Worm (Caenorhabditis elegans) whole organism, young adult: Measurements from ENCODE around the gene R03E9.2.

Experiments
- B0035.1 ChIP-seq: sonication (generic microtip); optimal IDR thresholded peaks from 2 replicates; lab custom pipeline; 2016; ENCODE audit warnings: missing genetic modification characterization, mild to moderate bottlenecking, missing compliant biosample characterization, missing genotype, missing genetic modification reagents
- B0261.1 ChIP-seq: sonication (generic microtip); optimal IDR thresholded peaks from 2 replicates; lab custom pipeline; 2016; ENCODE audit warnings: mild to moderate bottlenecking, missing genetic modification characterization, moderate library complexity, missing compliant biosample characterization
- C06A6.2 ChIP-seq: fragments of 200-800 bp; sonication (Bioruptor generic); conservative IDR thresholded peaks from 2 replicates; pipeline ENCODE4 v1.3.6; 2022; ENCODE audit warnings: missing genetic modification characterization, missing compliant biosample characterization
- F33H1.4 ChIP-seq: fragments of 200-800 bp; sonication (Bioruptor generic); IDR thresholded peaks from 2 replicates; pipeline ENCODE4 v1.3.6; 2022; ENCODE audit warnings: missing genetic modification reagents, missing genetic modification characterization, missing compliant biosample characterization
- F39B2.1 ChIP-seq: fragments of 200-800 bp; sonication (Bioruptor generic); IDR thresholded peaks from 2 replicates; pipeline ENCODE4 v1.3.6; 2022; ENCODE audit warnings: missing genetic modification reagents, missing genetic modification characterization, missing compliant biosample characterization
- F52B5.7 ChIP-seq: sonication (generic microtip); optimal IDR thresholded peaks from 2 replicates; lab custom pipeline; 2016; ENCODE audit warnings: mild to moderate bottlenecking, missing genetic modification characterization, missing compliant biosample characterization
- F57A8.1 ChIP-seq: fragments of 200-800 bp; sonication (Bioruptor generic); optimal IDR thresholded peaks from 2 replicates; lab custom pipeline; 2018; ENCODE audit warnings: mild to moderate bottlenecking, missing genetic modification characterization, moderate library complexity, missing compliant biosample characterization
- K12H6.12 ChIP-seq: fragments of 200-800 bp; sonication (Bioruptor generic); optimal IDR thresholded peaks from 2 replicates; lab custom pipeline; 2018; ENCODE audit warnings: mild to moderate bottlenecking, missing genetic modification characterization, missing compliant biosample characterization
- T26A5.8 ChIP-seq: sonication (generic microtip); optimal IDR thresholded peaks from 2 replicates; lab custom pipeline; 2016; ENCODE audit warnings: missing genetic modification characterization, missing compliant biosample characterization
- aptf-2 ChIP-seq: fragments of 200-800 bp; sonication (Bioruptor generic); conservative IDR thresholded peaks from 2 replicates; pipeline ENCODE4 v1.3.6; 2022; ENCODE audit warnings: missing genetic modification reagents, missing genetic modification characterization, missing compliant biosample characterization
- aptf-3 ChIP-seq: fragments of 200-800 bp; sonication (Bioruptor generic); IDR thresholded peaks from 2 replicates; pipeline ENCODE4 v1.3.6; 2022; ENCODE audit warnings: missing genetic modification characterization, missing compliant biosample characterization
- attf-5 ChIP-seq: fragments of 200-800 bp; sonication (Bioruptor generic); optimal IDR thresholded peaks from 2 replicates; lab custom pipeline; 2018; ENCODE audit warnings: mild to moderate bottlenecking, missing genetic modification characterization, missing compliant biosample characterization
- ccch-3 ChIP-seq: fragments of 200-800 bp; sonication (Bioruptor generic); optimal IDR thresholded peaks from 2 replicates; lab custom pipeline; 2018; ENCODE audit warnings: mild to moderate bottlenecking, missing genetic modification characterization, missing compliant biosample characterization
- cebp-1 ChIP-seq, 2 experiments: fragments of 200-800 bp in 1 of 2; sonication (Bioruptor generic) in 1 of 2; sonication (generic microtip) in 1 of 2; IDR thresholded peaks in 1 of 2; optimal IDR thresholded peaks in 1 of 2; 2 replicates each; pipeline versions ENCODE4 v1.3.6 to Lab custom; 2017 to 2022; ENCODE audit warnings: missing compliant biosample characterization in 2 of 2, missing genetic modification characterization in 2 of 2, mild to moderate bottlenecking in 1 of 2, missing genetic modification reagents in 1 of 2, moderate library complexity in 1 of 2
- ceh-91 ChIP-seq: fragments of 200-800 bp; sonication (Bioruptor generic); IDR thresholded peaks from 2 replicates; pipeline ENCODE4 v1.3.6; 2022; ENCODE audit warnings: missing genetic modification reagents, missing genetic modification characterization, missing compliant biosample characterization
- die-1 ChIP-seq: sonication (generic microtip); optimal IDR thresholded peaks from 2 replicates; lab custom pipeline; 2016; ENCODE audit warnings: missing genotype, mild to moderate bottlenecking, missing genetic modification characterization, missing compliant biosample characterization
- egl-18 ChIP-seq: fragments of 200-800 bp; sonication (Bioruptor generic); IDR thresholded peaks from 2 replicates; pipeline ENCODE4 v1.3.6; 2022; ENCODE audit warnings: missing genetic modification reagents, missing genetic modification characterization, missing compliant biosample characterization
- egl-44 ChIP-seq: fragments of 200-800 bp; sonication (Bioruptor generic); IDR thresholded peaks from 2 replicates; pipeline ENCODE4 v1.3.6; 2022; ENCODE audit warnings: missing genetic modification reagents, missing genetic modification characterization, missing compliant biosample characterization
- egrh-3 ChIP-seq: fragments of 200-800 bp; sonication (Bioruptor generic); IDR thresholded peaks from 2 replicates; pipeline ENCODE4 v1.3.6; 2022; ENCODE audit warnings: missing genetic modification reagents, missing genetic modification characterization, missing compliant biosample characterization
- ekl-4 ChIP-seq: fragments of 200-800 bp; sonication (Bioruptor generic); IDR thresholded peaks from 2 replicates; pipeline ENCODE4 v1.3.6; 2022; ENCODE audit warnings: missing genetic modification reagents, missing genetic modification characterization, missing compliant biosample characterization
- ets-4 ChIP-seq: fragments of 200-800 bp; sonication (Bioruptor generic); optimal IDR thresholded peaks from 2 replicates; lab custom pipeline; 2018; ENCODE audit warnings: mild to moderate bottlenecking, missing genetic modification characterization, missing compliant biosample characterization
- hlh-12 ChIP-seq: sonication (generic microtip); optimal IDR thresholded peaks from 2 replicates; lab custom pipeline; 2016; ENCODE audit warnings: missing genetic modification characterization, missing compliant biosample characterization
- hmg-20 ChIP-seq: fragments of 200-800 bp; sonication (Bioruptor generic); IDR thresholded peaks from 2 replicates; pipeline ENCODE4 v1.3.6; 2022; ENCODE audit warnings: missing genetic modification reagents, missing genetic modification characterization, missing compliant biosample characterization
- hrde-1 ChIP-seq: sonication (generic microtip); optimal IDR thresholded peaks from 2 replicates; lab custom pipeline; 2016; ENCODE audit warnings: missing genetic modification characterization, mild to moderate bottlenecking, missing compliant biosample characterization, moderate library complexity, missing genotype, missing genetic modification reagents, borderline replicate concordance
- hsf-1 ChIP-seq: fragments of 200-800 bp; sonication (Bioruptor generic); IDR thresholded peaks from 2 replicates; pipeline ENCODE4 v1.3.6; 2022; ENCODE audit warnings: missing genetic modification reagents, missing genetic modification characterization, missing compliant biosample characterization
- lin-26 ChIP-seq: fragments of 200-800 bp; sonication (Bioruptor generic); IDR thresholded peaks from 2 replicates; pipeline ENCODE4 v1.3.6; 2022; ENCODE audit warnings: missing genetic modification reagents, missing genetic modification characterization, missing compliant biosample characterization
- lin-40 ChIP-seq: sonication (generic microtip); optimal IDR thresholded peaks from 2 replicates; lab custom pipeline; 2016; ENCODE audit warnings: missing genetic modification characterization, mild to moderate bottlenecking, missing compliant biosample characterization, missing genotype, missing genetic modification reagents
- lin-54 ChIP-seq: fragments of 200-800 bp; sonication (Bioruptor generic); optimal IDR thresholded peaks from 2 replicates; lab custom pipeline; 2018; ENCODE audit warnings: mild to moderate bottlenecking, missing genetic modification characterization, missing compliant biosample characterization
- lsy-27 ChIP-seq: sonication (generic microtip); optimal IDR thresholded peaks from 2 replicates; lab custom pipeline; 2017; ENCODE audit warnings: missing genetic modification characterization, mild to moderate bottlenecking, missing compliant biosample characterization, antibody characterized with exemption, missing genotype, borderline replicate concordance; ENCODE audit not compliant: insufficient read depth
- madf-8 ChIP-seq: fragments of 200-800 bp; sonication (Bioruptor generic); conservative IDR thresholded peaks from 2 replicates; pipeline ENCODE4 v1.3.6; 2022; ENCODE audit warnings: missing genetic modification reagents, missing genetic modification characterization, missing compliant biosample characterization
- mxl-1 ChIP-seq: sonication (generic microtip); optimal IDR thresholded peaks from 2 replicates; lab custom pipeline; 2016; ENCODE audit warnings: missing genetic modification characterization, missing compliant biosample characterization
- nfya-1 ChIP-seq: sonication (generic microtip); optimal IDR thresholded peaks from 2 replicates; lab custom pipeline; 2017; ENCODE audit warnings: antibody characterized with exemption, missing compliant biosample characterization, missing genetic modification characterization, borderline replicate concordance; ENCODE audit not compliant: insufficient read depth
- nhr-179 ChIP-seq: sonication (generic microtip); optimal IDR thresholded peaks from 2 replicates; lab custom pipeline; 2016; ENCODE audit warnings: mild to moderate bottlenecking, missing genetic modification characterization, missing compliant biosample characterization
- nhr-27 ChIP-seq: fragments of 200-800 bp; sonication (Bioruptor generic); optimal IDR thresholded peaks from 2 replicates; lab custom pipeline; 2018; ENCODE audit warnings: mild to moderate bottlenecking, missing genetic modification characterization, moderate library complexity, missing compliant biosample characterization
- rcor-1 ChIP-seq: fragments of 200-800 bp; sonication (Bioruptor generic); IDR thresholded peaks from 2 replicates; pipeline ENCODE4 v1.3.6; 2022; ENCODE audit warnings: missing genetic modification reagents, missing genetic modification characterization, missing compliant biosample characterization
- rpc-1 ChIP-seq, 2 experiments: fragments of 150-350 bp in 1 of 2; sonication (generic microtip) in 1 of 2; optimal IDR thresholded peaks; 2 replicates each; lab custom pipeline; 2014 to 2018; ENCODE audit warnings: missing biosample characterization in 1 of 2, missing genetic modification characterization in 1 of 2, missing genetic modification reagents in 1 of 2, missing genotype in 1 of 2
- sdz-38 ChIP-seq: sonication (generic microtip); optimal IDR thresholded peaks from 2 replicates; lab custom pipeline; 2016; ENCODE audit warnings: missing genotype, missing genetic modification characterization, missing compliant biosample characterization
- sea-2 ChIP-seq: fragments of 200-800 bp; sonication (Bioruptor generic); IDR thresholded peaks from 2 replicates; pipeline ENCODE4 v1.3.6; 2022; ENCODE audit warnings: missing genetic modification characterization, missing compliant biosample characterization
- sptf-2 ChIP-seq: fragments of 200-800 bp; sonication (Bioruptor generic); optimal IDR thresholded peaks from 2 replicates; lab custom pipeline; 2018; ENCODE audit warnings: mild to moderate bottlenecking, missing genetic modification characterization, missing compliant biosample characterization
- tbx-9 ChIP-seq: sonication (generic microtip); optimal IDR thresholded peaks from 2 replicates; lab custom pipeline; 2016; ENCODE audit warnings: borderline replicate concordance, missing genetic modification characterization, inconsistent platforms, missing compliant biosample characterization
- unc-130 ChIP-seq: sonication (generic microtip); optimal IDR thresholded peaks from 2 replicates; lab custom pipeline; 2016; ENCODE audit warnings: missing genetic modification reagents, missing genetic modification characterization, missing compliant biosample characterization
- xnd-1 ChIP-seq: sonication (generic microtip); optimal IDR thresholded peaks from 2 replicates; lab custom pipeline; 2016; ENCODE audit warnings: missing genotype, missing genetic modification reagents, missing genetic modification characterization, missing compliant biosample characterization
- zfh-2 ChIP-seq: fragments of 200-800 bp; sonication (Bioruptor generic); conservative IDR thresholded peaks from 2 replicates; pipeline ENCODE4 v1.3.6; 2022; ENCODE audit warnings: missing genetic modification reagents, missing genetic modification characterization, missing compliant biosample characterization
- zim-3 ChIP-seq: sonication (generic microtip); optimal IDR thresholded peaks from 2 replicates; lab custom pipeline; 2017; ENCODE audit warnings: mild to moderate bottlenecking, missing genetic modification characterization, moderate library complexity, missing compliant biosample characterization
- ztf-18 ChIP-seq: sonication (generic microtip); optimal IDR thresholded peaks from 2 replicates; lab custom pipeline; 2016; ENCODE audit warnings: missing genotype, mild to moderate bottlenecking, missing genetic modification characterization, missing compliant biosample characterization
- ztf-26 ChIP-seq: sonication (generic microtip); optimal IDR thresholded peaks from 2 replicates; lab custom pipeline; 2017; ENCODE audit warnings: missing genetic modification characterization, missing compliant biosample characterization
- ztf-3 ChIP-seq: fragments of 200-800 bp; sonication (Bioruptor generic); optimal IDR thresholded peaks from 2 replicates; lab custom pipeline; 2018; ENCODE audit warnings: mild to moderate bottlenecking, missing genetic modification characterization, missing compliant biosample characterization
- ztf-6 ChIP-seq: fragments of 200-800 bp; sonication (Bioruptor generic); IDR thresholded peaks from 2 replicates; pipeline ENCODE4 v1.3.6; 2022; ENCODE audit warnings: missing genetic modification reagents, missing genetic modification characterization, missing compliant biosample characterization

Gene R03E9.2

DNA sequence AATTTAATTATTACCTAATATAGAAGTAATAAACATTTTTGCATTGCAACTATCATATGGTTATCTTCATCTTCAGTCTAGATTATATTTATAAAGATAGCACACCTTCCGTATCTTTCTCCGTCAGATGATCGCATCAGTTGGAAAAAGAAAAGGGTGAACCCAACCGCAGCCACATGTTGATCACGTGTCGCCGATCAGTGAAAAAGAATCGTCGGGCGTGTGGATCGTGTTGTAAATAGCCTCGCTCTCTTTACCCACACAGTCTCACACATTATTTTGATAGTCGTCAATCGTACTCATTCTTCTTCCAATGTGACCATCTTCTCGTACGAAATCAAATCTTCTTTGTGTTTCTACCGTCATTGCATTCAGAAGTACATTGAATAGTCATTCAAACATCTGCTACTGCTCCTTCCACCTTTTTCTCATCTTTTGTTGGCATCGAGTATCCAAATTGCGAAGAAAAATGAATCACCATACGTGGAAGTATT, 10.8 kb upstream of the R03E9.2 start (continued):
- no peak for TF ChIP-seq sptf-2
- TF ChIP-seq egrh-3 (GFP tag; lab: Robert Waterston, UW), result peak; percentile 8; the same call in 1 of the 2 replicates
- no peak for TF ChIP-seq egl-18 (GFP tag; lab: Robert Waterston, UW)
- peak; percentile 89 for TF ChIP-seq egl-44 (GFP tag; lab: Robert Waterston, UW)
- peak; percentile 58 for TF ChIP-seq lin-54 (GFP tag; lab: Kevin White, UChicago)
- TF ChIP-seq nfya-1 (tag; lab: Kevin White, UChicago), result no peak
- no peak for TF ChIP-seq ets-4 (GFP tag; lab: Kevin White, UChicago)
- TF ChIP-seq ztf-26 (tag; lab: Kevin White, UChicago), result peak; percentile 97
- TF ChIP-seq F39B2.1 (GFP tag; lab: Robert Waterston, UW), result no peak
- no peak for TF ChIP-seq unc-130 (GFP tag; lab: Kevin White, UChicago)
- peak; percentile 77 for TF ChIP-seq B0035.1 (tag; lab: Kevin White, UChicago)
- TF ChIP-seq ztf-18, result peak; percentile 32
- TF ChIP-seq zim-3 (tag; lab: Kevin White, UChicago), result peak; percentile 84
- no peak for TF ChIP-seq ztf-6
- TF ChIP-seq xnd-1 (tag; lab: Kevin White, UChicago), result no peak
- peak; percentile 70 for TF ChIP-seq attf-5
- TF ChIP-seq lsy-27 (tag; lab: Kevin White, UChicago), result no peak
- TF ChIP-seq madf-8, result no peak
- TF ChIP-seq hlh-12 (tag; lab: Kevin White, UChicago), result no peak
- peak; percentile 49; the same call in 1 of the 2 replicates for TF ChIP-seq hsf-1 (GFP tag; lab: Robert Waterston, UW)
- no peak for TF ChIP-seq F57A8.1
- TF ChIP-seq sea-2 (GFP tag; lab: Robert Waterston, UW), result no peak
- TF ChIP-seq lin-40 (tag; lab: Kevin White, UChicago), result peak; percentile 92
- peak; percentile 48 for TF ChIP-seq ztf-3 (GFP tag; lab: Kevin White, UChicago)
- TF ChIP-seq C06A6.2 (GFP tag; lab: Robert Waterston, UW), result peak; percentile 88
- TF ChIP-seq rpc-1 (optimal IDR thresholded peaks at IDR 0.05; lab: Kevin White, UChicago), result no peak
- no peak for TF ChIP-seq rpc-1 (tag; optimal IDR thresholded peaks at IDR 0.05; lab: Kevin White, UChicago)
- no peak for TF ChIP-seq ccch-3 (GFP tag; lab: Kevin White, UChicago)
- no peak for TF ChIP-seq aptf-2 (GFP tag; lab: Robert Waterston, UW)
- TF ChIP-seq F52B5.7 (tag; lab: Kevin White, UChicago), result peak; percentile 74
- TF ChIP-seq B0261.1 (tag; lab: Kevin White, UChicago), result peak; percentile 9
- no peak for TF ChIP-seq mxl-1 (tag; lab: Kevin White, UChicago)
- TF ChIP-seq K12H6.12 (tag; lab: Kevin White, UChicago), result peak; percentile 71
- TF ChIP-seq tbx-9 (tag; lab: Kevin White, UChicago), result no peak
- peak; percentile 84 for TF ChIP-seq lin-26 (GFP tag; lab: Robert Waterston, UW)
- TF ChIP-seq hrde-1 (tag; lab: Kevin White, UChicago), result no peak
- TF ChIP-seq T26A5.8, result no peak
- TF ChIP-seq sdz-38 (tag; lab: Kevin White, UChicago), result no peak
- peak; percentile 76 for TF ChIP-seq ekl-4
- TF ChIP-seq ceh-91 (GFP tag; lab: Robert Waterston, UW), result no peak
- no peak for TF ChIP-seq hmg-20 (GFP tag; lab: Robert Waterston, UW)
- TF ChIP-seq aptf-3 (GFP tag; lab: Robert Waterston, UW), result no peak
- no peak for TF ChIP-seq nhr-179 (tag; lab: Kevin White, UChicago)
- TF ChIP-seq zfh-2 (GFP tag; lab: Robert Waterston, UW), result peak; percentile 45
- TF ChIP-seq F33H1.4 (GFP tag; lab: Robert Waterston, UW), result 0 out of 2 replicates have a peak, but pooled peaks have one; percentile 23
- TF ChIP-seq cebp-1 (GFP tag; IDR thresholded peaks at IDR 0.05; lab: Robert Waterston, UW), result peak; percentile 79; the same call in 1 of the 2 replicates
- TF ChIP-seq cebp-1 (tag; optimal IDR thresholded peaks at IDR 0.05; lab: Kevin White, UChicago), result peak; percentile 93
- peak; percentile 54 for TF ChIP-seq rcor-1 (GFP tag; lab: Robert Waterston, UW)
- peak; percentile 71 for TF ChIP-seq die-1 (tag; lab: Kevin White, UChicago)
- TF ChIP-seq nhr-27 (tag; lab: Kevin White, UChicago), result peak; percentile 61
